Worm (Caenorhabditis elegans) whole organism, young adult: ENCODE measurements around the gene klp-17.

Experiments
- Y53F4B.3 ChIP-seq: fragments of 200-800 bp; sonication (Bioruptor generic); IDR thresholded peaks from 2 replicates; pipeline ENCODE4 v1.3.6; 2022; ENCODE audit warnings: missing genetic modification reagents, missing genetic modification characterization, missing compliant biosample characterization
- ama-1 ChIP-seq, 3 experiments: fragments of 150-350 bp in 1 of 3; sonication (generic microtip) in 2 of 3; optimal IDR thresholded peaks; 2 replicates each; lab custom pipeline; 2014 to 2018; ENCODE audit warnings: missing biosample characterization in 2 of 3, missing genetic modification characterization in 2 of 3, missing genetic modification reagents in 2 of 3
- cebp-1 ChIP-seq, 2 experiments: fragments of 200-800 bp in 1 of 2; sonication (Bioruptor generic) in 1 of 2; sonication (generic microtip) in 1 of 2; IDR thresholded peaks in 1 of 2; optimal IDR thresholded peaks in 1 of 2; 2 replicates each; pipeline versions ENCODE4 v1.3.6 to Lab custom; 2017 to 2022; ENCODE audit warnings: missing compliant biosample characterization in 2 of 2, missing genetic modification characterization in 2 of 2, mild to moderate bottlenecking in 1 of 2, missing genetic modification reagents in 1 of 2, moderate library complexity in 1 of 2
- ceh-100 ChIP-seq: fragments of 200-800 bp; sonication (Bioruptor generic); IDR thresholded peaks from 2 replicates; pipeline ENCODE4 v1.3.6; 2022; ENCODE audit warnings: missing genetic modification reagents, missing genetic modification characterization, missing compliant biosample characterization
- ceh-58 ChIP-seq: fragments of 200-800 bp; sonication (Bioruptor generic); IDR thresholded peaks from 2 replicates; pipeline ENCODE4 v1.3.6; 2022; ENCODE audit warnings: missing genetic modification characterization, missing compliant biosample characterization
- efl-1 ChIP-seq: fragments of 150-350 bp; optimal IDR thresholded peaks from 2 replicates; lab custom pipeline; 2014; ENCODE audit warnings: missing biosample characterization, missing genetic modification reagents, missing genetic modification characterization
- lin-26 ChIP-seq: fragments of 200-800 bp; sonication (Bioruptor generic); IDR thresholded peaks from 2 replicates; pipeline ENCODE4 v1.3.6; 2022; ENCODE audit warnings: missing genetic modification reagents, missing genetic modification characterization, missing compliant biosample characterization
- lsy-27 ChIP-seq: sonication (generic microtip); optimal IDR thresholded peaks from 2 replicates; lab custom pipeline; 2017; ENCODE audit warnings: missing genetic modification characterization, mild to moderate bottlenecking, missing compliant biosample characterization, antibody characterized with exemption, missing genotype, borderline replicate concordance; ENCODE audit not compliant: insufficient read depth
- nhr-27 ChIP-seq: fragments of 200-800 bp; sonication (Bioruptor generic); optimal IDR thresholded peaks from 2 replicates; lab custom pipeline; 2018; ENCODE audit warnings: mild to moderate bottlenecking, missing genetic modification characterization, moderate library complexity, missing compliant biosample characterization
- nhr-80 ChIP-seq: sonication (generic microtip); optimal IDR thresholded peaks from 2 replicates; lab custom pipeline; 2016; ENCODE audit warnings: missing genetic modification characterization, missing compliant biosample characterization
- repo-1 ChIP-seq: sonication (generic microtip); optimal IDR thresholded peaks from 2 replicates; lab custom pipeline; 2017; ENCODE audit warnings: mild to moderate bottlenecking, missing genetic modification characterization, missing compliant biosample characterization
- sea-2 ChIP-seq: fragments of 200-800 bp; sonication (Bioruptor generic); IDR thresholded peaks from 2 replicates; pipeline ENCODE4 v1.3.6; 2022; ENCODE audit warnings: missing genetic modification characterization, missing compliant biosample characterization
- snpc-1.1 ChIP-seq: sonication (generic microtip); optimal IDR thresholded peaks from 2 replicates; lab custom pipeline; 2017; ENCODE audit warnings: missing genetic modification characterization, mild to moderate bottlenecking, missing compliant biosample characterization, antibody characterized with exemption, moderate library complexity, missing genotype, missing genetic modification reagents; ENCODE audit not compliant: insufficient read depth

DNA sequence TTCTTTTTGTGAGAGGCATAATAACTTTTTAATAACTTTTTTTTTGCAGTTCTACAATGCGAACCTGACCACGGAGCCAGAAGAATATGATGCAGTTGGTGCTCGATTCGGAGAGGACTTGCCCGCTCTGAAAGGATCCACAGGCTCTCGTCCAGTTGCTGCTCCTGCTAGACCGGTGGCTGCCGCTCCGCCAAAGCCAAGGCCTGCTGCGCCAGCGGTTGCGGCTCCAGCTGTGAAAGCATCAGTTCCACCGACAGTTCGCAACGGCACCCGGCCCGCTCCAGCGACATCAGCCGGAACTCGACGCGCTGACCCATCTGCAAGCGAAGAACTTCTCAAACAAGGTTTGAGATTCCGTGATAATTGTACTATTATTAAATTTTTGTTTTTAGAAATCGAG lies 24.3 kb downstream of the klp-17 start:
- TF ChIP-seq ama-1 (optimal IDR thresholded peaks at IDR 0.05; lab: Kevin White, UChicago) (no peak), ama-1 (GFP tag; optimal IDR thresholded peaks at IDR 0.05; lab: Kevin White, UChicago) (no peak), ceh-100 (no peak), lin-26 (GFP tag; lab: Robert Waterston, UW) (no peak), lsy-27 (tag; lab: Kevin White, UChicago) (no peak), nhr-27 (tag; lab: Kevin White, UChicago) (no peak), sea-2 (no peak), nhr-80 (tag; lab: Kevin White, UChicago) (no peak), cebp-1 (GFP tag; IDR thresholded peaks at IDR 0.05; lab: Robert Waterston, UW) (no peak), cebp-1 (tag; optimal IDR thresholded peaks at IDR 0.05; lab: Kevin White, UChicago) (no peak), efl-1 (GFP tag; lab: Kevin White, UChicago) (no peak), repo-1 (tag; lab: Kevin White, UChicago) (no peak), ceh-58 (no peak), Y53F4B.3 (GFP tag; lab: Robert Waterston, UW) (no peak), snpc-1.1 (tag; lab: Kevin White, UChicago) (no peak)
